Fruit fly (Drosophila melanogaster) whole organism, pupa: Measurements from ENCODE around the gene CG15414.

Experiments
- CG13204 ChIP-seq: fragments of 200-800 bp; sonication (Bioruptor generic); optimal IDR thresholded peaks from 2 replicates; lab custom pipeline; 2018; ENCODE audit warnings: missing biosample characterization, mild to moderate bottlenecking, missing genetic modification characterization, moderate library complexity
- CG14655 ChIP-seq: fragments of 200-800 bp; sonication (Bioruptor generic); optimal IDR thresholded peaks from 3 replicates; lab custom pipeline; 2017; ENCODE audit warnings: mild to moderate bottlenecking, missing biosample characterization, missing genetic modification reagents, missing genetic modification characterization
- CG15710 ChIP-seq: fragments of 200-800 bp; sonication (Bioruptor generic); optimal IDR thresholded peaks from 2 replicates; lab custom pipeline; 2018; ENCODE audit warnings: missing biosample characterization, mild to moderate bottlenecking, missing genetic modification characterization, moderate library complexity
- CG32121 ChIP-seq: fragments of 200-800 bp; sonication (Bioruptor generic); IDR thresholded peaks from 2 replicates; pipeline ENCODE4 v1.3.6; 2022; ENCODE audit warnings: missing biosample characterization, missing genetic modification characterization
- CG34367 ChIP-seq: fragments of 200-800 bp; sonication (Bioruptor generic); optimal IDR thresholded peaks from 2 replicates; lab custom pipeline; 2018; ENCODE audit warnings: missing biosample characterization, mild to moderate bottlenecking, missing genetic modification characterization
- CG8159 ChIP-seq: fragments of 200-800 bp; sonication (Bioruptor generic); optimal IDR thresholded peaks from 3 replicates; lab custom pipeline; 2018; ENCODE audit warnings: missing biosample characterization, mild to moderate bottlenecking, missing genetic modification characterization, moderate library complexity
- CG8301 ChIP-seq: fragments of 200-800 bp; sonication (Bioruptor generic); optimal IDR thresholded peaks from 2 replicates; lab custom pipeline; 2018; ENCODE audit warnings: missing biosample characterization, mild to moderate bottlenecking, missing genetic modification characterization
- EcR ChIP-seq: fragments of 200-800 bp; sonication (Bioruptor generic); optimal IDR thresholded peaks from 3 replicates; lab custom pipeline; 2019; ENCODE audit warnings: missing biosample characterization, missing genetic modification characterization, mild to moderate bottlenecking, moderate library complexity, missing genetic modification reagents
- Ets98B ChIP-seq: fragments of 200-800 bp; sonication (Bioruptor generic); IDR thresholded peaks from 2 replicates; pipeline ENCODE4 v1.3.6; 2022; ENCODE audit warnings: missing biosample characterization, missing genetic modification characterization
- fd96Ca ChIP-seq: fragments of 200-800 bp; sonication (Bioruptor generic); IDR thresholded peaks from 3 replicates; pipeline ENCODE4 v1.3.6; 2022; ENCODE audit warnings: missing biosample characterization, missing genetic modification characterization
- gl ChIP-seq: fragments of 200-800 bp; sonication (Bioruptor generic); optimal IDR thresholded peaks from 2 replicates; lab custom pipeline; 2018; ENCODE audit warnings: missing biosample characterization, mild to moderate bottlenecking, missing genetic modification characterization
- rn ChIP-seq: fragments of 200-800 bp; sonication (Bioruptor generic); IDR thresholded peaks from 2 replicates; pipeline ENCODE4 v1.3.6; 2022; ENCODE audit warnings: missing biosample characterization, missing genetic modification characterization

DNA sequence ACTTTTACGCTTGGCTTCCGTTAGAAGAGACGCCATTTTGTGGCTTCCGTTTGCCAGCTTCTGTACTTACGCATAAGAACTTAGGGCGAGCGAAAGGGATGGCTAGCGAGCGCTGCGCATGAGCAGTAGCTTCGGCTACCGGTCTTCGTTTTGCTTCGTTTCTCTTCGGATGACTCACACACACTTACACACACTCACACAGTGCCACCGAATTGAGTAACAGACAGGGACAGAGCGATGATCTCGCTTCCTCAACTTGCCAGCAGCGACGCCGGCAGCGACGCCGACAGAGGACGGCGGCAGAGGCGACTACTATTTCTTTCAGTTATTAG, 48.5 kb upstream of the CG15414 start:
- TF ChIP-seq CG34367 (tag; lab: Kevin White, UChicago) (no peak), CG8159 (tag; lab: Kevin White, UChicago) (no peak), rn (GFP tag; lab: Robert Waterston, UW) (no peak), gl (tag; lab: Kevin White, UChicago) (no peak), CG14655 (no peak), Ets98B (GFP tag; lab: Robert Waterston, UW) (no peak), fd96Ca (GFP tag; lab: Robert Waterston, UW) (no peak), CG15710 (tag; lab: Kevin White, UChicago) (no peak), CG32121 (GFP tag; lab: Robert Waterston, UW) (no peak), CG13204 (GFP tag; lab: Kevin White, UChicago) (no peak), EcR (GFP tag; lab: Kevin White, UChicago) (no peak), CG8301 (tag; lab: Kevin White, UChicago) (no peak)
